Worm (Caenorhabditis elegans): ENCODE data around the gene Y54G11A.19.

- TF ChIP-seq ama-1 (optimal IDR thresholded peaks at IDR 0.05) (no peak), lin-14 (GFP tag; optimal IDR thresholded peaks at IDR 0.05) (no peak), elt-3 (tag; optimal IDR thresholded peaks at IDR 0.05) (no peak), ztf-11 (tag; optimal IDR thresholded peaks at IDR 0.05) (no peak), ceh-82 (tag; optimal IDR thresholded peaks at IDR 0.05) (no peak), unc-62 (GFP tag; optimal IDR thresholded peaks at IDR 0.05) (no peak), efl-1 (optimal IDR thresholded peaks at IDR 0.05) (no peak), efl-1 (GFP tag; optimal IDR thresholded peaks at IDR 0.05 in 1 of 2) (no peak), dpl-1 (GFP tag; optimal IDR thresholded peaks at IDR 0.05) (no peak), isw-1 (GFP tag; IDR thresholded peaks at IDR 0.05) (no peak)
Observed at ce11 chrII:14255850-14256249, 829 bp downstream of the Y54G11A.19 start.
